Worm (Caenorhabditis elegans): Measurements from ENCODE around the gene ZK354.6.

Gene ZK354.6

DNA sequence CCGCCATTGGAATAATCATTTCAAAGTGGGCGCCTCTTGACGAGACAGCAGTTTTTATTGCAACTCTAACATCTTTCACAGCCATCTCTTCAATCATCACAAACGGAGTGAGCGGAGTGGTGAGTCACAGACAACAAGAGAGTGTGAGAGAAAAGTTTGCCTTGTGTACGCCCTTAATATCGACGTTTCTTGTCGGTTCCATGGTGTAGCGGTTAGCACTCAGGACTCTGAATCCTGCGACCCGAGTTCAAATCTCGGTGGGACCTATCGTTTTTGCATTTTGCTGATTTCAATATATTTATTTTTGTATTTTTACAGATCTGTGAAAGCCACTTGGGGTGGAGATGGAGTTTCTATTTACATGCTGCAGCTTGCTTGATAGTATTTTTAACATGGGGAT, 37.2 kb upstream of the ZK354.6 start:
- peak; percentile 35 for TF ChIP-seq ceh-31 (tag; optimal IDR thresholded peaks at IDR 0.05)
- peak; percentile 19 for TF ChIP-seq hlh-8 (tag; optimal IDR thresholded peaks at IDR 0.05)
- TF ChIP-seq lin-11 (tag; optimal IDR thresholded peaks at IDR 0.05) = peak; percentile 61
- TF ChIP-seq gmeb-2 (tag; optimal IDR thresholded peaks at IDR 0.05) = peak; percentile 78
- TF ChIP-seq ceh-14 (tag; optimal IDR thresholded peaks at IDR 0.05) = peak; percentile 57
- TF ChIP-seq ceh-18 (tag; optimal IDR thresholded peaks at IDR 0.05) = peak; percentile 42
- TF ChIP-seq ets-4 (tag; optimal IDR thresholded peaks at IDR 0.05) = no peak
- peak; percentile 73 for TF ChIP-seq che-1 (tag; optimal IDR thresholded peaks at IDR 0.05)
- TF ChIP-seq F13H6.1 (tag; optimal IDR thresholded peaks at IDR 0.05) = peak; percentile 35
- peak; percentile 48 for TF ChIP-seq ceh-34 (tag; optimal IDR thresholded peaks at IDR 0.05)
- no peak for TF ChIP-seq madf-2 (tag; optimal IDR thresholded peaks at IDR 0.05)
- peak; percentile 22; the same call in 1 of the 2 replicates for TF ChIP-seq sox-2 (GFP tag; IDR thresholded peaks at IDR 0.05)
- TF ChIP-seq ceh-19 (GFP tag; optimal IDR thresholded peaks at IDR 0.05) = peak; percentile 63
- peak; percentile 30 for TF ChIP-seq dve-1 (tag; optimal IDR thresholded peaks at IDR 0.05)
- no peak for TF ChIP-seq pat-9 (tag; optimal IDR thresholded peaks at IDR 0.05)
- peak; percentile 72 for TF ChIP-seq elt-2 (tag; optimal IDR thresholded peaks at IDR 0.05)
- TF ChIP-seq sox-4 (tag; optimal IDR thresholded peaks at IDR 0.05) = peak; percentile 73
- TF ChIP-seq hlh-30 (tag; optimal IDR thresholded peaks at IDR 0.05; ENCODE audit: insufficient read depth) = no peak
- TF ChIP-seq unc-55 (GFP tag; optimal IDR thresholded peaks at IDR 0.05) = peak; percentile 5
- TF ChIP-seq eyg-1 (tag; optimal IDR thresholded peaks at IDR 0.05) = no peak
- peak; percentile 38 for TF ChIP-seq pha-2 (tag; optimal IDR thresholded peaks at IDR 0.05)
- TF ChIP-seq fkh-6 (tag; optimal IDR thresholded peaks at IDR 0.05) = peak; percentile 58
- peak; percentile 3 for TF ChIP-seq pqm-1 (tag; optimal IDR thresholded peaks at IDR 0.05)
- TF ChIP-seq ceh-2 (tag; optimal IDR thresholded peaks at IDR 0.05) = peak; percentile 27
- peak; percentile 17 for TF ChIP-seq K02D7.2 (tag; optimal IDR thresholded peaks at IDR 0.05)
- TF ChIP-seq fax-1 (tag; optimal IDR thresholded peaks at IDR 0.05) = peak; percentile 60
- TF ChIP-seq nhr-232 (tag; optimal IDR thresholded peaks at IDR 0.05) = peak; percentile 22
- no peak for TF ChIP-seq ahr-1 (tag; optimal IDR thresholded peaks at IDR 0.05)
- peak; percentile 0 for TF ChIP-seq zip-5 (tag; optimal IDR thresholded peaks at IDR 0.05)
- peak; percentile 63 for TF ChIP-seq Y22D7AL.16 (tag; optimal IDR thresholded peaks at IDR 0.05)
- peak; percentile 20 for TF ChIP-seq nfya-1 (tag; optimal IDR thresholded peaks at IDR 0.05)
- TF ChIP-seq ttx-3 (tag; optimal IDR thresholded peaks at IDR 0.05) = peak; percentile 67
- TF ChIP-seq dmd-4 (tag; optimal IDR thresholded peaks at IDR 0.05; ENCODE audit: borderline replicate concordance) = no peak
- peak; percentile 15 for TF ChIP-seq ceh-24 (tag; optimal IDR thresholded peaks at IDR 0.05)
- TF ChIP-seq C38D4.7 (GFP tag; optimal IDR thresholded peaks at IDR 0.05) = no peak
- 0 out of 2 replicates have a peak, but pooled peaks have one; percentile 41 for TF ChIP-seq unc-3 (GFP tag; conservative IDR thresholded peaks at IDR 0.05)
- TF ChIP-seq unc-3 (tag; optimal IDR thresholded peaks at IDR 0.05) = no peak
- peak; percentile 8 for TF ChIP-seq syd-9 (tag; optimal IDR thresholded peaks at IDR 0.05)
- peak; percentile 43 for TF ChIP-seq C08G9.2 (tag; optimal IDR thresholded peaks at IDR 0.05)
- TF ChIP-seq unc-86 (tag; optimal IDR thresholded peaks at IDR 0.05) = peak; percentile 34
- TF ChIP-seq rnt-1 (tag; optimal IDR thresholded peaks at IDR 0.05) = peak; percentile 15
- peak; percentile 68 for TF ChIP-seq hlh-13 (GFP tag; optimal IDR thresholded peaks at IDR 0.05)
- TF ChIP-seq ceh-45 (GFP tag; IDR thresholded peaks at IDR 0.05) = 0 out of 2 replicates have a peak, but pooled peaks have one; percentile 64
- peak; percentile 49 for TF ChIP-seq ztf-16 (tag; optimal IDR thresholded peaks at IDR 0.05)
- peak; percentile 16 for TF ChIP-seq sdc-2 (tag; optimal IDR thresholded peaks at IDR 0.05)
- no peak for TF ChIP-seq ceh-9 (tag; optimal IDR thresholded peaks at IDR 0.05)
- TF ChIP-seq K09A11.1 (tag; optimal IDR thresholded peaks at IDR 0.05; ENCODE audit: insufficient read depth) = peak; percentile 50
- peak; percentile 45 for TF ChIP-seq tbx-2 (tag; optimal IDR thresholded peaks at IDR 0.05)
- no peak for TF ChIP-seq ref-2 (tag; optimal IDR thresholded peaks at IDR 0.05)
- TF ChIP-seq pros-1 (tag; optimal IDR thresholded peaks at IDR 0.05) = no peak
